Fruit fly (Drosophila melanogaster) S2 (cell line): ENCODE measurements around the gene CG33060.

ENCODE experiments used
- CG8478 ChIP-seq: fragments of >200 bp; optimal IDR thresholded peaks from 2 replicates; lab custom pipeline; 2018
- CTCF ChIP-seq, 2 experiments: fragments of >200 bp; optimal IDR thresholded peaks; 2 replicates each; lab custom pipeline; 2018

DNA sequence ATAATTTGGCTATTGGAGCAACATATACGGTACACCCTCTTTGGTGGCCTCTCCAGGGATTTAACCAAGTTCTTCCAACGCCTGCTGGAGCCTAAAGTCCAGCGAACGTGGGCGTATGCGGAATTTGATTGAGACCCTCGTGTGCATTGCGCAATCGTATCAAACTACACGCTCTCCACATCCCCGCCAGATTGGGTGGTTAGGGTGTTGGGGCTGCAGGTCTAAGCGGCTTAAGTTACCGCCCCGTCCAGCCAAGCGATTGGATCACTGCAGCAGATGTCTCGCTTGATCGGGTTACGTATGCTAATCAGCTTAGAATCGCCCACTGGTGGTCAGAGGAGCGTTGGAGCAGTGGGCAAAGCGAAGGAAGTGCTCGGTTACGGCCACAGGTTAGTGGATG lies at the start of gene CG33060:
- TF ChIP-seq CG8478 (lab: Kevin White, UChicago): no peak
- TF ChIP-seq CTCF (optimal IDR thresholded peaks at IDR 0.05; lab: Kevin White, UChicago): no peak
